Worm (Caenorhabditis elegans): Measurements from ENCODE around the gene K09C8.9.

Gene K09C8.9

DNA sequence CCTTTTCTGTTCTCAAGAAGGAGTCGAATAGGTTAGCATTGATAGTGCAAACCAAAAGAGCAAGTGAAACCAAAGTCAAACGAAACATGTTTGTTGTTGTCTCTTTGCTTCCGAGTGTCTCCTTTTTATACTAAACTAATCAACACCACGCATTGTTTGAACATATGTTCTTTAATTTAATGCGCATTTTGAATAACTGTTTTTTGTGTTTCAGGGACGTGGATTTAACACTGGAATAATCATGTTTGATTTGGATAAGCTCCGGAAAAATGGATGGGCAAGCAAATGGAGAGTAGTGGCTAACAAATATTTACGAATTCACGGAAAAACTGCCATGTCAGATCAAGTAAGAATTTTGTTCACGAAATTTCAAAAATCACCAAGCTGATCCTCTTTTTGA lies at the start of gene K09C8.9:
Gene K09C8.9, minus strand, starts transcription at position 101 of the 400 bp plus-strand sequence.
- TF ChIP-seq F13H6.1 (tag; optimal IDR thresholded peaks at IDR 0.05) (no peak), fkh-6 (tag; optimal IDR thresholded peaks at IDR 0.05) (no peak), unc-55 (GFP tag; optimal IDR thresholded peaks at IDR 0.05) (no peak), sox-4 (tag; optimal IDR thresholded peaks at IDR 0.05) (no peak), Y22D7AL.16 (tag; optimal IDR thresholded peaks at IDR 0.05) (no peak), C38D4.7 (GFP tag; optimal IDR thresholded peaks at IDR 0.05) (no peak), gmeb-2 (tag; optimal IDR thresholded peaks at IDR 0.05) (no peak), lim-6 (tag; optimal IDR thresholded peaks at IDR 0.05) (no peak), pros-1 (tag; optimal IDR thresholded peaks at IDR 0.05) (no peak)

DNA sequence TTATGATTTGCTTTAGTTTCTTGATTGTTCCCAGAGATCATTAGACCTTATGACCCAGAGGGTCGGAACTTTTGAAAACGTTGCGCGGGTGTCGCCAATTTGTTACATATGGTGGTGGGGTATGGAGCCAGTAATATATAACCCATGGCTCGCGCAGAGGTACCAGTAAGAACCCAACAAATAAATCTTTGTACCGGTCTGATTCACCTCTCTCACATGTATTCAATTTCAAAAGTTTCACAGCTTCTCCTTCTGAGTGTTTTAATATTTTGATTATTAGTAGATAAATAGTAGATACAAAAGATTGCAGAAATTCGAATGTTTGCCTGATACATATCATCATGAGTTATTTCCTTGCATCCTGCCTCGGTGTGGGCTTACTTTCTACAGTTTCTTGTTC lies 48.5 kb upstream of the K09C8.9 start, which contains the start of gene egl-15:
Gene egl-15, plus strand, starts transcription at position 301 of the 400 bp plus-strand sequence.
- no peak for TF ChIP-seq npax-4 (tag; optimal IDR thresholded peaks at IDR 0.05)
- TF ChIP-seq fkh-6 (tag; optimal IDR thresholded peaks at IDR 0.05): no peak
- no peak for TF ChIP-seq T23F11.4 (GFP tag; optimal IDR thresholded peaks at IDR 0.05)
- TF ChIP-seq fax-1 (tag; optimal IDR thresholded peaks at IDR 0.05): no peak
- no peak for TF ChIP-seq hlh-15 (tag; optimal IDR thresholded peaks at IDR 0.05)
- no peak for TF ChIP-seq pax-1 (tag; optimal IDR thresholded peaks at IDR 0.05)
- no peak for TF ChIP-seq unc-3 (GFP tag; conservative IDR thresholded peaks at IDR 0.05)
- TF ChIP-seq unc-3 (tag; optimal IDR thresholded peaks at IDR 0.05): no peak
- TF ChIP-seq syd-9 (tag; optimal IDR thresholded peaks at IDR 0.05): no peak
- TF ChIP-seq ceh-34 (tag; optimal IDR thresholded peaks at IDR 0.05): no peak
- no peak for TF ChIP-seq nhr-232 (tag; optimal IDR thresholded peaks at IDR 0.05)
- no peak for TF ChIP-seq pag-3 (tag; optimal IDR thresholded peaks at IDR 0.05; ENCODE audit: borderline replicate concordance)
- no peak for TF ChIP-seq ceh-14 (tag; optimal IDR thresholded peaks at IDR 0.05)
- TF ChIP-seq hlh-8 (tag; optimal IDR thresholded peaks at IDR 0.05): no peak
- TF ChIP-seq elt-4 (tag; optimal IDR thresholded peaks at IDR 0.05): no peak
- TF ChIP-seq fkh-10 (GFP tag; optimal IDR thresholded peaks at IDR 0.05): no peak
- no peak for TF ChIP-seq ztf-16 (tag; optimal IDR thresholded peaks at IDR 0.05)
- no peak for TF ChIP-seq ceh-19 (GFP tag; optimal IDR thresholded peaks at IDR 0.05)
- TF ChIP-seq unc-55 (GFP tag; optimal IDR thresholded peaks at IDR 0.05): no peak

DNA sequence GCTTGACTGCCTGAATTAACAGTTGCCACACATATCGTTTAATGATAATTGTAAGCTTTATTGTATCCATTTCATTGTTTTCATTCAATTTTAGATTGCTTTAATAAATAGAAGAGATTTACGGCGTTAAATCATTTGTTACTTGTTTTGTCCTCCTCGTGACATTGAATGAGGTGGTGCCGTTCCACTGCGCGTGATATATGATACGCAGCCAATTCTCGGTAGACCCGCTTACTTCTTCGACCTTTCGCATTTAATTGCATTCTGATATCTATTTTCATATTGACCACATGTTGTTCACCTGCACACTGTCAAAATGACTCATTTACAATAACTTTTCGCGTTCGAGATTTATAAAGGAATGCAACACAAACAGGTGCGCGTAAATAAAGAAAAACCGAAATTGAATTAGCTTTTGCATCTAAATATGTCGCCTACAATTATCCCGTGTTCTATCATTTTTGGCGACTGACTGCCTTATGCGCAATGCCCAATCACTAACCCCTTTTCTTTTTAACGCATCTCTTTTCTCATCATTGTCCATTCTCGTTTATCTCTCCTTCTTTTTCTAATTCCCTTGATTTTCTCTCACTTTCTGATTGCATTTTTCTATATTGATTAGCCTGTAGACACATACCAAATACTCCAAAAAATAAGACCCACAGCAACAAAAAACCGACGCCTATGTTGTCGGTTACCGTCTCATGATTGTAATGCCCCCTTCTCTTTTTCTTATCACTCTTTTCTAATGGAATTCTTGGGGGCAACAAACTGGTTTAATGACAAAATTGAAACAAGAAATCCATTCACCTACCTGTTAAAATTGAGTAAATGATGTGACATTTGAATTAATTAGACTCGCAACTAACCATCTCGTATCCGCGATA lies 47.0 kb upstream of the K09C8.9 start:
- TF ChIP-seq ceh-31 (tag; optimal IDR thresholded peaks at IDR 0.05) (no peak), tbx-2 (tag; optimal IDR thresholded peaks at IDR 0.05) (no peak), ref-2 (tag; optimal IDR thresholded peaks at IDR 0.05) (no peak), gmeb-2 (tag; optimal IDR thresholded peaks at IDR 0.05) (no peak), elt-4 (tag; optimal IDR thresholded peaks at IDR 0.05) (no peak), T23F11.4 (GFP tag; optimal IDR thresholded peaks at IDR 0.05) (no peak), ceh-22 (tag; optimal IDR thresholded peaks at IDR 0.05) (no peak), ets-4 (tag; optimal IDR thresholded peaks at IDR 0.05) (no peak), ztf-16 (tag; optimal IDR thresholded peaks at IDR 0.05) (no peak), fkh-10 (GFP tag; optimal IDR thresholded peaks at IDR 0.05) (no peak), odd-2 (tag; optimal IDR thresholded peaks at IDR 0.05) (no peak), hlh-13 (GFP tag; optimal IDR thresholded peaks at IDR 0.05) (no peak), ceh-18 (tag; optimal IDR thresholded peaks at IDR 0.05) (no peak), ttx-3 (tag; optimal IDR thresholded peaks at IDR 0.05) (no peak), nhr-11 (tag; optimal IDR thresholded peaks at IDR 0.05) (no peak), unc-3 (GFP tag; conservative IDR thresholded peaks at IDR 0.05) (no peak), unc-3 (tag; optimal IDR thresholded peaks at IDR 0.05) (no peak)

DNA sequence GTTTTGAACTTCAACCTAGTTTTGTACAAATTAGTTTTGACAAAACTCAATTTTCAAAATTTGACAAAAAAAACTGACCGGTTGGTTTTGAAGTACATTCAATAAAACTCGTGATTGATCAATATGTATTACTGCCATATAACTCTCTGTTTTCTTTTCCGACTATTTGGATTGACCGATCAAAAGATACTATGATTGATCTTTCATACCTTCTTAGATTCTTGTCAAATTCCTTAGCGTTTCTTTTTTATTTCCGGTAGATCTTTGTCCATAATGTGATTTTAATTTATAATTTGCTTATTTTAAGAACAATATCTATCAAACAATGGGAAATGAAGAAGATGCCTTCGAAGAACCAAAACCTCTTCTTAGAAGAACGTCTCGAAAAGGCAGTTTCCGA lies 44.7 kb upstream of the K09C8.9 start, which contains the start of gene F58A3.3:
Gene F58A3.3, plus strand, starts transcription at position 301 of the 400 bp plus-strand sequence.
- TF ChIP-seq pha-2 (tag; optimal IDR thresholded peaks at IDR 0.05) (no peak), ttx-3 (tag; optimal IDR thresholded peaks at IDR 0.05) (no peak), ztf-16 (tag; optimal IDR thresholded peaks at IDR 0.05) (no peak), nfya-1 (tag; optimal IDR thresholded peaks at IDR 0.05) (no peak), pag-3 (tag; optimal IDR thresholded peaks at IDR 0.05; ENCODE audit: borderline replicate concordance) (no peak), nhr-11 (tag; optimal IDR thresholded peaks at IDR 0.05) (no peak), rnt-1 (tag; optimal IDR thresholded peaks at IDR 0.05) (no peak), ceh-31 (tag; optimal IDR thresholded peaks at IDR 0.05) (no peak), ceh-2 (tag; optimal IDR thresholded peaks at IDR 0.05) (no peak), dmd-4 (tag; optimal IDR thresholded peaks at IDR 0.05; ENCODE audit: borderline replicate concordance) (no peak), eyg-1 (tag; optimal IDR thresholded peaks at IDR 0.05) (no peak), ama-1 (optimal IDR thresholded peaks at IDR 0.05) (no peak), C08G9.2 (tag; optimal IDR thresholded peaks at IDR 0.05) (no peak), tbx-2 (tag; optimal IDR thresholded peaks at IDR 0.05) (no peak), pat-9 (tag; optimal IDR thresholded peaks at IDR 0.05) (no peak), K02D7.2 (tag; optimal IDR thresholded peaks at IDR 0.05) (no peak), ets-4 (tag; optimal IDR thresholded peaks at IDR 0.05) (no peak), ceh-6 (GFP tag; optimal IDR thresholded peaks at IDR 0.05) (no peak)
